Worm (Caenorhabditis elegans) whole organism, L4 larva: ENCODE data around the gene his-38.

ENCODE experiments used
- F49E8.2 ChIP-seq: sonication (generic microtip); optimal IDR thresholded peaks from 2 replicates; lab custom pipeline; 2016; ENCODE audit warnings: missing compliant biosample characterization, mild to moderate bottlenecking, missing genetic modification characterization, borderline replicate concordance
- ama-1 ChIP-seq: fragments of 150-350 bp; optimal IDR thresholded peaks from 2 replicates; lab custom pipeline; 2014; ENCODE audit warnings: inconsistent platforms, mixed read lengths
- madf-5 ChIP-seq, 2 experiments: fragments of 200-800 bp; sonication (Bioruptor generic); IDR thresholded peaks; 2 replicates each; pipeline ENCODE4 v1.3.6; 2022; ENCODE audit warnings: missing compliant biosample characterization in 2 of 2, missing genetic modification characterization in 2 of 2
- nhr-237 ChIP-seq: sonication (generic microtip); optimal IDR thresholded peaks from 2 replicates; lab custom pipeline; 2017; ENCODE audit warnings: missing biosample characterization, missing genetic modification characterization
- nhr-28 ChIP-seq: fragments of 150-350 bp; optimal IDR thresholded peaks from 2 replicates; lab custom pipeline; 2014; ENCODE audit warnings: missing biosample characterization, missing genetic modification characterization
- nhr-76 ChIP-seq: fragments of 150-350 bp; optimal IDR thresholded peaks from 2 replicates; lab custom pipeline; 2014; ENCODE audit warnings: missing biosample characterization, missing genetic modification characterization
- rbr-2 ChIP-seq: sonication (generic microtip); optimal IDR thresholded peaks from 2 replicates; lab custom pipeline; 2016; ENCODE audit warnings: missing genotype, missing genetic modification characterization, missing compliant biosample characterization
- saeg-2 ChIP-seq: fragments of 200-800 bp; sonication (Bioruptor generic); IDR thresholded peaks from 2 replicates; pipeline ENCODE4 v1.3.6; 2022; ENCODE audit warnings: missing genetic modification reagents, missing genetic modification characterization, missing compliant biosample characterization
- skn-1 ChIP-seq: fragments of 150-350 bp; optimal IDR thresholded peaks from 2 replicates; lab custom pipeline; 2014; ENCODE audit warnings: missing biosample characterization, missing genetic modification characterization

- TF ChIP-seq skn-1 (tag; lab: Kevin White, UChicago) (no peak), ama-1 (peak; percentile 72), madf-5 (GFP tag; IDR thresholded peaks at IDR 0.05; lab: Robert Waterston, UW) (no peak), saeg-2 (peak; percentile 55; the same call in 1 of the 2 replicates), nhr-237 (tag; lab: Kevin White, UChicago) (no peak), F49E8.2 (tag; lab: Kevin White, UChicago) (no peak), nhr-76 (no peak), nhr-28 (peak; percentile 91), rbr-2 (tag; lab: Kevin White, UChicago) (peak; percentile 96)
Measured at ce11 chrX:7264591-7265306, 44.9 kb downstream of the his-38 start.
